Fruit fly (Drosophila melanogaster): Measurements from ENCODE around the gene CG13482.

DNA sequence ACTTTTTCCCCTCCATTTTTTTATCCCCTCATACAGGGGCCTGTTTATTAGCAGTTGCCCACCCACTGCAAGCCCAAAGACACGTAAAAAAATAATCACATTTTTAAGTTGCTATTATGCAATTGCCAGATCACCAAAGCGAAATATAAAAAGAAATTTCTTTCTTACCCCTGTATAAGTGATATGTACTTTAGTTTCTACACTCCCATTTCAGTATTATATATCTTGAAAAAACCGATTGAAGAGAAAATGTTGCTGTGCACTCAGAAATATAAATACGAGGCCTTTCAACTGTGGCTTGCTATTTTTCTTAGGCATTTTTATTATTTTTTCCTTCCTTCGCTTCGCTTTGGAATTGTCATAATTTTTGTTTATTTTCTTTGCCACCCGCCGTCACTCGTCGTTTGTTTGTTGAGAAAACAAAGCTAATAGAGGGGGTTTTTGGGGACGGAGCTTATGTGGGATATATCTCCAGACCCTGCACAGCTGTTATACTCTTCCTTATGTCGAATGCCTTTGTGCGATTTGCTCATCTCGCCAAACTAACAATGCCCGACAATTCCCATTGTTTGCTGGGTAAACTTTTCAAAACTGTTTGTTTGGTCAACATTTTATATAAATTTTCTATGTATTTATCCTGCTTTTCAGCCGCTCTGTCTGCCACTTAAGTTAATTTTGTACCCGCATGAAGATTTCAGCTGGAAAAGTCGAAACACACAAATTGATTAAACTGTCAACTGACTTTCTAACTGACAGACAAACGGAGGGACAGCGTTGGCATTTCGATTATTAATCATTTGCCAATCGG lies 25.3 kb downstream of the CG13482 start:
- TF ChIP-seq CG8478 (optimal IDR thresholded peaks at IDR 0.05) (no peak), CTCF (optimal IDR thresholded peaks at IDR 0.05) (no peak)
